Fruit fly (Drosophila melanogaster) whole organism, wandering third instar larva: Measurements from ENCODE around the gene COX7AL2.

Source experiments
- Abd-B ChIP-seq: fragments of >200 bp; optimal IDR thresholded peaks from 2 replicates; lab custom pipeline; 2017; ENCODE audit warnings: missing biosample characterization, missing genetic modification characterization
- CG32264 ChIP-seq: fragments of 200-800 bp; sonication (Bioruptor generic); optimal IDR thresholded peaks from 2 replicates; lab custom pipeline; 2016; ENCODE audit warnings: missing biosample characterization, missing genetic modification characterization
- CG9705 ChIP-seq: fragments of 200-800 bp; sonication (Bioruptor generic); optimal IDR thresholded peaks from 2 replicates; lab custom pipeline; 2018; ENCODE audit warnings: missing biosample characterization, mild to moderate bottlenecking, missing genetic modification characterization
- CrebA ChIP-seq: fragments of 200-800 bp; sonication (Bioruptor generic); optimal IDR thresholded peaks from 2 replicates; lab custom pipeline; 2016; ENCODE audit warnings: missing biosample characterization, mild to moderate bottlenecking, missing genetic modification characterization, borderline replicate concordance
- Dif ChIP-seq: fragments of 200-275, 200-300 bp; sonication (Bioruptor generic); optimal IDR thresholded peaks from 2 replicates; lab custom pipeline; 2018; ENCODE audit warnings: missing biosample characterization, missing genetic modification characterization; ENCODE audit not compliant: partially characterized antibody
- GATAd ChIP-seq: sonication (Bioruptor generic); optimal IDR thresholded peaks from 2 replicates; lab custom pipeline; 2016; ENCODE audit warnings: missing biosample characterization, missing genetic modification characterization
- HLH106 ChIP-seq: fragments of 200-800 bp; optimal IDR thresholded peaks from 3 replicates; lab custom pipeline; 2019; ENCODE audit warnings: missing biosample characterization, mild to moderate bottlenecking, missing genetic modification characterization, moderate library complexity
- Hr83 ChIP-seq: fragments of 200-300 bp; sonication (Bioruptor generic); optimal IDR thresholded peaks from 2 replicates; lab custom pipeline; 2016; ENCODE audit warnings: missing biosample characterization, mild to moderate bottlenecking, missing genetic modification characterization, moderate library complexity; ENCODE audit not compliant: poor library complexity, severe bottlenecking
- Mio ChIP-seq: sonication (Bioruptor generic); optimal IDR thresholded peaks from 2 replicates; lab custom pipeline; 2016; ENCODE audit warnings: missing biosample characterization, missing genetic modification characterization
- Myc ChIP-seq: fragments of >200 bp; optimal IDR thresholded peaks from 2 replicates; lab custom pipeline; 2017
- N ChIP-seq: fragments of >200 bp; optimal IDR thresholded peaks from 2 replicates; lab custom pipeline; 2018; ENCODE audit warnings: missing biosample characterization, missing external identifiers, missing genetic modification characterization
- OdsH ChIP-seq: fragments of 200-800 bp; sonication (Bioruptor generic); optimal IDR thresholded peaks from 2 replicates; lab custom pipeline; 2016; ENCODE audit warnings: missing biosample characterization, mild to moderate bottlenecking, missing genetic modification characterization
- Rel ChIP-seq, 2 experiments: fragments of 200-800 bp; sonication (Bioruptor generic) in 1 of 2; optimal IDR thresholded peaks; 2 replicates in 1 of 2; 3 replicates in 1 of 2; lab custom pipeline; 2016 to 2019; ENCODE audit warnings: mild to moderate bottlenecking in 2 of 2, missing biosample characterization in 2 of 2, missing genetic modification characterization in 2 of 2, moderate library complexity in 1 of 2
- Sp1 ChIP-seq: fragments of 200-800 bp; sonication (Bioruptor generic); optimal IDR thresholded peaks from 3 replicates; lab custom pipeline; 2019; ENCODE audit warnings: missing biosample characterization, mild to moderate bottlenecking, missing genetic modification characterization, moderate library complexity
- Vsx2 ChIP-seq: fragments of 200-300, 225-300 bp; sonication (Bioruptor generic); optimal IDR thresholded peaks from 2 replicates; lab custom pipeline; 2018; ENCODE audit warnings: missing biosample characterization, missing genetic modification characterization; ENCODE audit not compliant: partially characterized antibody
- br ChIP-seq: fragments of 200-800 bp; sonication (Bioruptor generic); optimal IDR thresholded peaks from 2 replicates; lab custom pipeline; 2016; ENCODE audit warnings: missing biosample characterization, missing genetic modification characterization
- dl ChIP-seq, 2 experiments: fragments of 175-275, 200-275 bp in 1 of 2; fragments of 200-275 bp in 1 of 2; sonication (Bioruptor generic); optimal IDR thresholded peaks; lab custom pipeline; 2018; ENCODE audit warnings: mild to moderate bottlenecking in 2 of 2, missing biosample characterization in 2 of 2, missing genetic modification characterization in 2 of 2, moderate library complexity in 2 of 2; ENCODE audit not compliant: partially characterized antibody in 2 of 2, insufficient read depth in 1 of 2
- dmrt93B ChIP-seq: fragments of 200-800 bp; sonication (Bioruptor generic); optimal IDR thresholded peaks from 2 replicates; lab custom pipeline; 2018; ENCODE audit warnings: missing biosample characterization, mild to moderate bottlenecking, missing genetic modification characterization
- dsf ChIP-seq: sonication (Bioruptor generic); optimal IDR thresholded peaks from 2 replicates; lab custom pipeline; 2016; ENCODE audit warnings: missing biosample characterization, missing genetic modification characterization, borderline replicate concordance
- ey ChIP-seq: fragments of 200-800 bp; sonication (Bioruptor generic); optimal IDR thresholded peaks from 2 replicates; lab custom pipeline; 2016; ENCODE audit warnings: missing biosample characterization, missing genetic modification characterization
- foxo ChIP-seq, 2 experiments: fragments of 200-800 bp; sonication (Bioruptor generic); optimal IDR thresholded peaks; 2 replicates in 1 of 2; 3 replicates in 1 of 2; lab custom pipeline; 2016 to 2017; ENCODE audit warnings: missing biosample characterization in 2 of 2, missing genetic modification characterization in 2 of 2
- lola ChIP-seq: fragments of >200 bp; optimal IDR thresholded peaks from 2 replicates; lab custom pipeline; 2017; ENCODE audit warnings: missing biosample characterization, missing genetic modification characterization
- pan ChIP-seq: fragments of >200 bp; optimal IDR thresholded peaks from 2 replicates; lab custom pipeline; 2017
- psq ChIP-seq: fragments of 200-800 bp; sonication (Bioruptor generic); optimal IDR thresholded peaks from 3 replicates; lab custom pipeline; 2017; ENCODE audit warnings: missing biosample characterization, mild to moderate bottlenecking, missing genetic modification characterization, moderate library complexity
- rgr ChIP-seq: fragments of 200-800 bp; sonication (Bioruptor generic); optimal IDR thresholded peaks from 3 replicates; lab custom pipeline; 2016; ENCODE audit warnings: missing biosample characterization, mild to moderate bottlenecking, missing genetic modification characterization
- sage ChIP-seq: fragments of 200-800 bp; sonication (Bioruptor generic); optimal IDR thresholded peaks from 2 replicates; lab custom pipeline; 2016; ENCODE audit warnings: missing biosample characterization, mild to moderate bottlenecking, missing genetic modification characterization
- sv ChIP-seq: fragments of 200-800 bp; sonication (Bioruptor generic); optimal IDR thresholded peaks from 3 replicates; lab custom pipeline; 2016; ENCODE audit warnings: missing biosample characterization, missing genetic modification characterization
- tai ChIP-seq: sonication (Bioruptor generic); optimal IDR thresholded peaks from 2 replicates; lab custom pipeline; 2016; ENCODE audit warnings: missing biosample characterization, missing genetic modification characterization
- usp ChIP-seq: fragments of >200 bp; optimal IDR thresholded peaks from 2 replicates; lab custom pipeline; 2017; ENCODE audit warnings: missing biosample characterization, missing genetic modification characterization
- woc ChIP-seq: sonication (Bioruptor generic); optimal IDR thresholded peaks from 2 replicates; lab custom pipeline; 2016; ENCODE audit warnings: missing biosample characterization, mild to moderate bottlenecking, missing genetic modification characterization

COX7AL2 gene

DNA sequence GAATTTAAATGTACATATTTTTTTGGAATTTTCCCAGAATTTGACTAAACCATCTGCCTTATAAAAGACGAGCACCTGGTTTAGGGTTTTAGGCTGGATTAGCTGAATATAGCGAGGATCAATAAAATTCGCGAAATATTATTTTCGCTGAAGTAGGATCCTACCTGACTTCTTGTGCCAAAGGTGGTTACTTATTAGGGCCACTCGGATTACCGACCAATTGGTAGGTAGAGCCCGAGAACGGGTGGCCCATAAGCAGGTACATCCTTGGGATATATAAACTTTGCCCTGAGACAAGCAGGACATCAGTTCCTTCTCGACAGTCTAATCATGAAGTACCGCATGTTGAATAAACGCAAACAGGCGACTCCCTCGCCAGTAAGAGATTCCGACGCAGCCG, 42.3 kb downstream of the COX7AL2 start, which contains the start of gene CG15382:
TSS of gene CG15382 (plus strand) at position 301 of the 400 bp plus-strand sequence.
- no peak for TF ChIP-seq GATAd
- TF ChIP-seq dsf (GFP tag; lab: Kevin White, UChicago), result no peak
- no peak for TF ChIP-seq sv
- no peak for TF ChIP-seq Myc (lab: Kevin White, UChicago)
- TF ChIP-seq CG32264 (GFP tag; lab: Kevin White, UChicago), result no peak
- TF ChIP-seq ey (GFP tag; lab: Kevin White, UChicago), result no peak
- no peak for TF ChIP-seq N (GFP tag; lab: Kevin White, UChicago)
- TF ChIP-seq usp (GFP tag; lab: Kevin White, UChicago), result no peak
- no peak for TF ChIP-seq pan (lab: Kevin White, UChicago)
- no peak for TF ChIP-seq lola (GFP tag; lab: Kevin White, UChicago)
- TF ChIP-seq tai (GFP tag; lab: Kevin White, UChicago), result no peak
- no peak for TF ChIP-seq psq (GFP tag; lab: Kevin White, UChicago)
- TF ChIP-seq Rel (GFP tag; optimal IDR thresholded peaks at IDR 0.05; lab: Kevin White, UChicago), result no peak
- no peak for TF ChIP-seq Rel (tag; optimal IDR thresholded peaks at IDR 0.05; lab: Kevin White, UChicago)
- no peak for TF ChIP-seq CG9705 (GFP tag; lab: Kevin White, UChicago)
- no peak for TF ChIP-seq Sp1
- TF ChIP-seq dmrt93B (GFP tag; lab: Kevin White, UChicago), result no peak
- no peak for TF ChIP-seq woc
- no peak for TF ChIP-seq Abd-B (GFP tag; lab: Kevin White, UChicago)
- TF ChIP-seq CrebA (GFP tag; lab: Kevin White, UChicago), result no peak

DNA sequence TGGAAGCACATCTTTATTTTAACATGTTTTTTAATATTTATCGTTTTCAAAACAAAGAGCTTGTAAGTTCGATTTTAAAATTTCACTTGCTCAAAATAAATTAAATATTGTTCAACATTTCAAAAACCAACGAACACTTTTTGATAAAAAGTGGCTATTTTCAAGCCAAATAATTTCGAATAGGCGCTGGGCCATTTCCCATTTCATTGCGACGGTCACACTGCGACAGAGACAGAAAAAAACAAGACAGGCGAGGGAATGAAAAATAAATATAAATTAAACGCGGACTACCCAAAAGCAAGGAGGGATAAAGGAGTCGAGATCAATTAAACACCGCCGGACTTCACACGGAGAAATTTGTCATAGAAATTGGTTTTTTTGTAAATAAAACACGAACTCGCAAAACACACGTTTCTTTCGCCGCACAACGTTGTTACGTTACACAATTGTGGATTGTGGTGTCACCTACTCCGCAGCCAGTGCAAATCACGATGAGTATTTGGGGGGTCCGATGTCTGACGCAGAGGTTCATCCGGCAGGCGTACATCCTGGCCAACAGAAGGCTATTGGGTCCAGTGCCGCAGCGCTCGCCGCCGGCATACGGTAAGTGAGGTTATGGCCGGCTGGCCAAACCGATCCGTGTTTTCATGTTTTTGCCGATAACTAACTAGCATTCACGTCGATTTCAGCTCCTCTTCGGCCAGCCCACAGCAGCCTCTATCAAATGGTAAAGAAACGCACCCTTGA, 46.0 kb downstream of the COX7AL2 start, which contains the start of gene AIF:
TSS of gene AIF (plus strand) at position 211 of the 747 bp plus-strand sequence.
- TF ChIP-seq dl (GFP tag; optimal IDR thresholded peaks at IDR 0.05; lab: Kevin White, UChicago; ENCODE audit: insufficient read depth in 1 of 2, partially characterized antibody in 2 of 2), result no peak
- peak; percentile 44 for TF ChIP-seq Myc (lab: Kevin White, UChicago)

DNA sequence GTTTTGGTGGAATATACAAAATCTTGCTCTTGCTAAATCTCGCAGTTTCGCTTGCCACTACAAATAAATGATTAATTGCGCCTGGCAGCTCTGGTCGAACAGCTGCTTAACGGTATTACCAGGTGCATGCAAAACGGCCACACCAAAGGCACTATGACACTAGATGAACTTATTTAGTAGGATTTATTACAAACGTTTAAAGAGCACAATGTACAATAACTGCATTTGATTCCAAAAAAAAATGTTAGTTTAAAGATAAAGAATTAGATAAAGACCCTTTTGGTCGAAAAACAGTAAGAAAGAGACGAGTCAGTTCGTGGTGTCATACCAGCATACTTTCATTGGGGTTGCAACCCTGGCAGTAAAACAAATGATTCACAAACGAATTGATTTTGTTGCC, 50.5 kb downstream of the COX7AL2 start, which contains the start of the genes CG11723 and Tbcd:
TSS of gene CG11723 (minus strand) at position 68 of the 400 bp plus-strand sequence.
TSS of gene Tbcd (plus strand) at position 311 of the 400 bp plus-strand sequence.
- TF ChIP-seq Rel (GFP tag; optimal IDR thresholded peaks at IDR 0.05; lab: Kevin White, UChicago) (no peak), Rel (tag; optimal IDR thresholded peaks at IDR 0.05; lab: Kevin White, UChicago) (no peak), CG32264 (GFP tag; lab: Kevin White, UChicago) (peak; percentile 75), tai (GFP tag; lab: Kevin White, UChicago) (no peak), OdsH (GFP tag; lab: Kevin White, UChicago) (peak; percentile 88), Mio (GFP tag; lab: Kevin White, UChicago) (no peak), Vsx2 (no peak), CG9705 (GFP tag; lab: Kevin White, UChicago) (peak; percentile 81), sv (peak; percentile 76), ey (GFP tag; lab: Kevin White, UChicago) (peak; percentile 92), psq (GFP tag; lab: Kevin White, UChicago) (peak; percentile 75), Sp1 (peak; percentile 91), GATAd (peak; percentile 52), rgr (GFP tag; lab: Kevin White, UChicago) (peak; percentile 93), HLH106 (tag; lab: Kevin White, UChicago) (peak; percentile 93), sage (GFP tag; lab: Kevin White, UChicago) (no peak), dsf (GFP tag; lab: Kevin White, UChicago) (peak; percentile 66), Dif (peak; percentile 46), foxo (GFP tag; optimal IDR thresholded peaks at IDR 0.05; lab: Kevin White, UChicago) (peak; percentile 60 to 92), Hr83 (GFP tag; lab: Kevin White, UChicago) (peak; percentile 20), br (GFP tag; lab: Kevin White, UChicago) (no peak)
